Worm (Caenorhabditis elegans) whole organism, L1 larva: ENCODE data around the gene F26A1.19.

Experiments used
- C04F5.9 ChIP-seq: sonication (generic microtip); optimal IDR thresholded peaks from 2 replicates; lab custom pipeline; 2016; ENCODE audit warnings: missing genetic modification characterization, missing compliant biosample characterization
- C16A3.4 ChIP-seq: fragments of 150-350 bp; optimal IDR thresholded peaks from 2 replicates; lab custom pipeline; 2014; ENCODE audit warnings: missing biosample characterization, missing genetic modification characterization
- C34B4.2 ChIP-seq: sonication (generic microtip); optimal IDR thresholded peaks from 2 replicates; lab custom pipeline; 2017; ENCODE audit warnings: mild to moderate bottlenecking, missing genetic modification characterization, missing compliant biosample characterization
- F16B12.6 ChIP-seq: fragments of 150-350 bp; optimal IDR thresholded peaks from 2 replicates; lab custom pipeline; 2014; ENCODE audit warnings: missing biosample characterization, missing genetic modification characterization
- Y116A8C.19 ChIP-seq: sonication (generic microtip); optimal IDR thresholded peaks from 2 replicates; lab custom pipeline; 2016; ENCODE audit warnings: missing compliant biosample characterization, missing genetic modification characterization, borderline replicate concordance
- alr-1 ChIP-seq: fragments of 200-800 bp; sonication (Bioruptor generic); optimal IDR thresholded peaks from 2 replicates; lab custom pipeline; 2018; ENCODE audit warnings: borderline replicate concordance, mild to moderate bottlenecking, missing genetic modification characterization, missing compliant biosample characterization
- ceh-82 ChIP-seq, 3 experiments: fragments of 150-350 bp in 1 of 3; sonication (generic microtip) in 2 of 3; optimal IDR thresholded peaks; 2 replicates each; lab custom pipeline; 2014 to 2017; ENCODE audit warnings: missing biosample characterization in 3 of 3, missing genetic modification characterization in 3 of 3
- ces-1 ChIP-seq: fragments of 150-350 bp; optimal IDR thresholded peaks from 2 replicates; lab custom pipeline; 2014; ENCODE audit warnings: missing biosample characterization, missing genetic modification reagents, missing genetic modification characterization
- egl-13 ChIP-seq: sonication (generic microtip); optimal IDR thresholded peaks from 2 replicates; lab custom pipeline; 2016; ENCODE audit warnings: missing genotype, missing genetic modification reagents, missing genetic modification characterization, missing compliant biosample characterization
- elt-2 ChIP-seq: sonication (generic microtip); optimal IDR thresholded peaks from 2 replicates; lab custom pipeline; 2016; ENCODE audit warnings: missing genetic modification characterization, mild to moderate bottlenecking, inconsistent platforms, missing compliant biosample characterization, missing genetic modification reagents
- fkh-4 ChIP-seq: sonication (generic microtip); optimal IDR thresholded peaks from 2 replicates; lab custom pipeline; 2016; ENCODE audit warnings: missing compliant biosample characterization, missing genetic modification characterization, borderline replicate concordance
- fkh-8 ChIP-seq: sonication (generic microtip); optimal IDR thresholded peaks from 2 replicates; lab custom pipeline; 2016; ENCODE audit warnings: mild to moderate bottlenecking, missing genetic modification characterization, missing compliant biosample characterization
- fos-1 ChIP-seq: fragments of 150-350 bp; optimal IDR thresholded peaks from 2 replicates; lab custom pipeline; 2014; ENCODE audit warnings: missing biosample characterization, missing genetic modification characterization
- hlh-17 ChIP-seq: fragments of 200-800 bp; sonication (Bioruptor generic); optimal IDR thresholded peaks from 2 replicates; lab custom pipeline; 2018; ENCODE audit warnings: missing genetic modification characterization, mild to moderate bottlenecking, missing compliant biosample characterization, moderate library complexity, borderline replicate concordance
- hlh-4 ChIP-seq: sonication (generic microtip); optimal IDR thresholded peaks from 2 replicates; lab custom pipeline; 2016; ENCODE audit warnings: mild to moderate bottlenecking, missing genetic modification characterization, missing compliant biosample characterization
- hpl-2 ChIP-seq: fragments of 150-350 bp; optimal IDR thresholded peaks from 2 replicates; lab custom pipeline; 2014; ENCODE audit warnings: missing biosample characterization, missing genetic modification reagents, missing genetic modification characterization
- irx-1 ChIP-seq: sonication (generic microtip); optimal IDR thresholded peaks from 2 replicates; lab custom pipeline; 2016; ENCODE audit warnings: missing genetic modification characterization, missing compliant biosample characterization
- mep-1 ChIP-seq: fragments of 150-350 bp; optimal IDR thresholded peaks from 2 replicates; lab custom pipeline; 2014; ENCODE audit warnings: missing biosample characterization, missing genetic modification characterization
- nhr-11 ChIP-seq: fragments of 150-350 bp; optimal IDR thresholded peaks from 2 replicates; lab custom pipeline; 2014; ENCODE audit warnings: missing biosample characterization, missing genetic modification characterization
- nhr-12 ChIP-seq: sonication (generic microtip); optimal IDR thresholded peaks from 2 replicates; lab custom pipeline; 2017; ENCODE audit warnings: missing biosample characterization, missing genetic modification characterization
- nhr-20 ChIP-seq: sonication (generic microtip); optimal IDR thresholded peaks from 2 replicates; lab custom pipeline; 2016; ENCODE audit warnings: mild to moderate bottlenecking, missing genetic modification characterization, missing compliant biosample characterization
- nhr-76 ChIP-seq: sonication (generic microtip); optimal IDR thresholded peaks from 2 replicates; lab custom pipeline; 2017; ENCODE audit warnings: missing biosample characterization, missing genetic modification characterization
- nhr-77 ChIP-seq: fragments of 150-350 bp; optimal IDR thresholded peaks from 2 replicates; lab custom pipeline; 2014; ENCODE audit warnings: missing biosample characterization, missing genetic modification characterization
- pax-3 ChIP-seq: fragments of 200-800 bp; sonication (Bioruptor generic); optimal IDR thresholded peaks from 2 replicates; lab custom pipeline; 2018; ENCODE audit warnings: mild to moderate bottlenecking, missing genetic modification characterization, moderate library complexity, missing compliant biosample characterization
- snpc-4 ChIP-seq: fragments of 150-350 bp; optimal IDR thresholded peaks from 2 replicates; lab custom pipeline; 2014; ENCODE audit warnings: missing biosample characterization, missing genetic modification characterization
- sup-37 ChIP-seq: fragments of 200-800 bp; sonication (Bioruptor generic); optimal IDR thresholded peaks from 2 replicates; lab custom pipeline; 2018; ENCODE audit warnings: mild to moderate bottlenecking, missing genetic modification characterization, missing compliant biosample characterization
- swsn-7 ChIP-seq: sonication (generic microtip); optimal IDR thresholded peaks from 2 replicates; lab custom pipeline; 2016; ENCODE audit warnings: missing genetic modification characterization, missing compliant biosample characterization
- tbx-2 ChIP-seq: sonication (generic microtip); optimal IDR thresholded peaks from 2 replicates; lab custom pipeline; 2016; ENCODE audit warnings: missing genetic modification characterization, missing compliant biosample characterization
- tlp-1 ChIP-seq: fragments of 150-350 bp; optimal IDR thresholded peaks from 2 replicates; lab custom pipeline; 2014; ENCODE audit warnings: missing biosample characterization, missing genetic modification characterization
- unc-130 ChIP-seq: fragments of 150-350 bp; optimal IDR thresholded peaks from 2 replicates; lab custom pipeline; 2017; ENCODE audit warnings: missing biosample characterization, missing genetic modification characterization, inconsistent platforms
- unc-30 ChIP-seq: sonication (generic microtip); optimal IDR thresholded peaks from 2 replicates; lab custom pipeline; 2017; ENCODE audit warnings: missing biosample characterization, missing genetic modification characterization
- unc-62 ChIP-seq: fragments of 150-350 bp; optimal IDR thresholded peaks from 2 replicates; lab custom pipeline; 2014; ENCODE audit warnings: missing biosample characterization, missing genetic modification reagents, missing genetic modification characterization
- unc-98 ChIP-seq: fragments of 200-800 bp; sonication (Bioruptor generic); IDR thresholded peaks from 2 replicates; pipeline ENCODE4 v1.3.6; 2022; ENCODE audit warnings: missing genetic modification characterization, missing compliant biosample characterization
- vab-15 ChIP-seq: sonication (generic microtip); optimal IDR thresholded peaks from 2 replicates; lab custom pipeline; 2017; ENCODE audit warnings: missing genotype, mild to moderate bottlenecking, missing genetic modification characterization, missing compliant biosample characterization
- xbp-1 ChIP-seq: sonication (generic microtip); optimal IDR thresholded peaks from 2 replicates; lab custom pipeline; 2016; ENCODE audit warnings: missing genetic modification characterization, missing compliant biosample characterization
- zip-4 ChIP-seq: fragments of 200-800 bp; sonication (Bioruptor generic); optimal IDR thresholded peaks from 2 replicates; lab custom pipeline; 2018; ENCODE audit warnings: mild to moderate bottlenecking, missing genetic modification characterization, moderate library complexity, missing compliant biosample characterization
- ztf-4 ChIP-seq: fragments of 150-350 bp; optimal IDR thresholded peaks from 2 replicates; lab custom pipeline; 2014; ENCODE audit warnings: missing biosample characterization, missing genetic modification characterization

The F26A1.19 gene

ce11 chrIII:4826606-4827005, 10.9 kb upstream of the F26A1.19 start, which contains the start of gene F26A1.3:
Gene F26A1.3 (plus strand): TSS chrIII:4826906.
- TF ChIP-seq irx-1 (tag; lab: Kevin White, UChicago) (no peak), mep-1 (tag; lab: Kevin White, UChicago) (no peak), unc-62 (GFP tag; lab: Kevin White, UChicago) (no peak), Y116A8C.19 (tag; lab: Kevin White, UChicago) (no peak), nhr-20 (no peak), ztf-4 (tag; lab: Kevin White, UChicago) (no peak), vab-15 (tag; lab: Kevin White, UChicago) (no peak), sup-37 (no peak), unc-130 (tag; lab: Kevin White, UChicago) (no peak), tlp-1 (tag; lab: Kevin White, UChicago) (no peak), swsn-7 (tag; lab: Kevin White, UChicago) (no peak), C34B4.2 (tag; lab: Kevin White, UChicago) (no peak), egl-13 (no peak)

ce11 chrIII:4829440-4829839, 8.1 kb upstream of the F26A1.19 start, which contains the start of gene F26A1.9:
Gene F26A1.9 (minus strand): TSS chrIII:4829540.
- TF ChIP-seq fkh-8 (tag; lab: Kevin White, UChicago) = no peak
- TF ChIP-seq irx-1 (tag; lab: Kevin White, UChicago) = no peak
- TF ChIP-seq F16B12.6 (tag; lab: Kevin White, UChicago) = no peak
- no peak for TF ChIP-seq C16A3.4 (tag; lab: Kevin White, UChicago)
- no peak for TF ChIP-seq sup-37
- TF ChIP-seq unc-30 = no peak
- no peak for TF ChIP-seq xbp-1 (tag; lab: Kevin White, UChicago)
- no peak for TF ChIP-seq fkh-4 (tag; lab: Kevin White, UChicago)
- no peak for TF ChIP-seq nhr-11 (tag; lab: Kevin White, UChicago)
- no peak for TF ChIP-seq nhr-20
- TF ChIP-seq C34B4.2 (tag; lab: Kevin White, UChicago) = no peak
- TF ChIP-seq tbx-2 (tag; lab: Kevin White, UChicago) = no peak
- TF ChIP-seq, all 84 proteins: peak for 0

- no peak for TF ChIP-seq hlh-17 (GFP tag; lab: Kevin White, UChicago)
- no peak for TF ChIP-seq C04F5.9 (tag; lab: Kevin White, UChicago)
- TF ChIP-seq mep-1 (tag; lab: Kevin White, UChicago) = no peak
- TF ChIP-seq nhr-12 (tag; lab: Kevin White, UChicago) = no peak
- no peak for TF ChIP-seq pax-3 (tag; lab: Kevin White, UChicago)
- no peak for TF ChIP-seq C16A3.4 (tag; lab: Kevin White, UChicago)
- TF ChIP-seq fkh-8 (tag; lab: Kevin White, UChicago) = no peak
- no peak for TF ChIP-seq elt-2 (tag; lab: Kevin White, UChicago)
- no peak for TF ChIP-seq ces-1
- no peak for TF ChIP-seq hlh-4
- no peak for TF ChIP-seq zip-4 (GFP tag; lab: Kevin White, UChicago)
- TF ChIP-seq nhr-77 (tag; lab: Kevin White, UChicago) = no peak
- TF ChIP-seq unc-62 (GFP tag; lab: Kevin White, UChicago) = no peak
- TF ChIP-seq fos-1 (tag; lab: Kevin White, UChicago) = no peak
- TF ChIP-seq nhr-20 = no peak
- TF ChIP-seq hpl-2 = no peak
- TF ChIP-seq alr-1 (tag; lab: Kevin White, UChicago) = no peak
- TF ChIP-seq unc-98 (GFP tag; lab: Robert Waterston, UW) = no peak
- no peak for TF ChIP-seq snpc-4
- TF ChIP-seq nhr-76 (tag; lab: Kevin White, UChicago) = no peak
Observed at ce11 chrIII:4830207-4830606, 7.3 kb upstream of the F26A1.19 start, which contains the start of gene nspd-9. Gene nspd-9 (minus strand): TSS chrIII:4830307.

- TF ChIP-seq ztf-4 (tag; lab: Kevin White, UChicago) (no peak), ceh-82 (tag; optimal IDR thresholded peaks at IDR 0.05; lab: Kevin White, UChicago) (no peak), fkh-4 (tag; lab: Kevin White, UChicago) (no peak), unc-62 (GFP tag; lab: Kevin White, UChicago) (no peak)
Observed at ce11 chrIII:4842173-4842572, 4.6 kb downstream of the F26A1.19 start, which contains the start of gene clec-156. Gene clec-156 (minus strand): TSS chrIII:4842273.
